Fruit fly (Drosophila melanogaster) whole organism, embryonic: ENCODE measurements around the gene CG2540.

Source experiments
- Atf6 ChIP-seq: fragments of 200-800 bp; sonication (Bioruptor generic); IDR thresholded peaks from 2 replicates; pipeline ENCODE4 v1.3.6; 2022; ENCODE audit warnings: missing biosample characterization, missing genetic modification characterization
- CG12155 ChIP-seq: fragments of 200-800 bp; sonication (Bioruptor generic); optimal IDR thresholded peaks from 3 replicates; lab custom pipeline; 2016; ENCODE audit warnings: missing biosample characterization, missing genetic modification characterization
- CG15269 ChIP-seq: fragments of 200-800 bp; sonication (Bioruptor generic); optimal IDR thresholded peaks from 2 replicates; lab custom pipeline; 2018; ENCODE audit warnings: missing biosample characterization, mild to moderate bottlenecking, missing genetic modification characterization, moderate library complexity
- H15 ChIP-seq: fragments of 200-800 bp; sonication (Bioruptor generic); IDR thresholded peaks from 3 replicates; pipeline ENCODE4 v1.3.6; 2022; ENCODE audit warnings: missing biosample characterization, missing genetic modification characterization
- Lhr ChIP-seq: fragments of 200-800 bp; sonication (Bioruptor generic); optimal IDR thresholded peaks from 3 replicates; lab custom pipeline; 2017; ENCODE audit warnings: mild to moderate bottlenecking, missing biosample characterization, missing genetic modification reagents, missing genetic modification characterization
- Stat92E ChIP-seq, 3 experiments: fragments of >200 bp in 2 of 3; fragments of 200-800 bp in 1 of 3; sonication (Bioruptor generic) in 1 of 3; optimal IDR thresholded peaks; 2 replicates each; lab custom pipeline; 2017 to 2019; ENCODE audit warnings: missing biosample characterization in 3 of 3, missing genetic modification characterization in 3 of 3, mild to moderate bottlenecking in 1 of 3, moderate library complexity in 1 of 3
- crol ChIP-seq: fragments of 200-800 bp; sonication (Bioruptor generic); IDR thresholded peaks from 2 replicates; pipeline ENCODE4 v1.3.6; 2022; ENCODE audit warnings: missing biosample characterization, missing genetic modification characterization
- cwo ChIP-seq: fragments of 200-800 bp; sonication (Bioruptor generic); optimal IDR thresholded peaks from 3 replicates; lab custom pipeline; 2017; ENCODE audit warnings: missing biosample characterization, missing genetic modification characterization, mild to moderate bottlenecking, moderate library complexity, missing genetic modification reagents
- gem ChIP-seq: fragments of 200-800 bp; sonication (Bioruptor generic); optimal IDR thresholded peaks from 2 replicates; lab custom pipeline; 2019; ENCODE audit warnings: missing biosample characterization, mild to moderate bottlenecking, missing genetic modification characterization, moderate library complexity
- lbe ChIP-seq: fragments of 200-800 bp; sonication (Bioruptor generic); optimal IDR thresholded peaks from 2 replicates; lab custom pipeline; 2016; ENCODE audit warnings: missing biosample characterization, mild to moderate bottlenecking, missing genetic modification characterization
- twi ChIP-seq: fragments of 200-800 bp; optimal IDR thresholded peaks from 2 replicates; lab custom pipeline; 2019; ENCODE audit warnings: missing biosample characterization, mild to moderate bottlenecking, missing genetic modification characterization, moderate library complexity

DNA sequence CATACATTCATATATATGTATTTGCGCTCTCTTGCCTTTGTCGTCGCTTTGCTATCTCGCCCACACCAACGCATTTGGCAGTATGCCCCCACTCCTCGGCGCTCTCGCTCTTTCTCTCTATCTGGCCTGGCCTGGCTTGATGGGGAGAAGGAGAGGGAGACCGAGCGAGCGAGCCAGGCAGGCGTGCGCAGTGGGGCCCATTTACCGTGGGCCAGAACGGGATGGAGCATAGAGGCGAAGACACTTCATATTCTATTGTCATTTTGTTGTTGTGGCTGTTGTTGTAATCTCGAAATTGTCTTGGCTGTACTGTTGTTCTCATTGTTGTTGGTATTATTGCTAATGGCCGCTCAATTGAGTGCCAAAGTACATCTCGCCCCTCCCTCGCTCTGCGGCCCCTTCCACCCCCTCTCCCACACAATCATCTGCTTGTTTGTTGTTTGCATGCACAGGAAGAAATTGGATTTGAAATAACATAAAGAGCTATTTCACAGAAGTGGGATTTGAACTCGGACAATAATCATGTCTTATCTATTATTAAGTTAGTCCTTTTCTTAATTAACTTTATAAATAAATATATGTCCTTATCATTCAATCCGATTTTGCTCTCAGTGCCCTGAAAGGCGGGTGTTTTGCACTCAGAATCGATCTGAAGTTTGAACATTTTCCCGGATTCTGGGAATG lies 35.6 kb downstream of the CG2540 start:
- TF ChIP-seq H15 (GFP tag; lab: Robert Waterston, UW) (peak; percentile 88), CG15269 (peak; percentile 88), cwo (GFP tag; lab: Kevin White, UChicago) (peak; percentile 84), Stat92E (GFP tag; optimal IDR thresholded peaks at IDR 0.05; lab: Kevin White, UChicago) (peak in 1 of 3 experiments; percentile 7), Lhr (peak; percentile 79), twi (peak; percentile 72), Atf6 (GFP tag; lab: Robert Waterston, UW) (peak; percentile 88), crol (GFP tag; lab: Robert Waterston, UW) (peak; percentile 97), CG12155 (peak; percentile 88), gem (tag; lab: Kevin White, UChicago) (peak; percentile 94), lbe (GFP tag; lab: Kevin White, UChicago) (peak; percentile 82)
